Worm (Caenorhabditis elegans): ENCODE results near the gene mcu-1.

- TF ChIP-seq nhr-90 (tag; optimal IDR thresholded peaks at IDR 0.05; ENCODE audit: poor library complexity) = no peak
- no peak for TF ChIP-seq hlh-17 (GFP tag; optimal IDR thresholded peaks at IDR 0.05; ENCODE audit: borderline replicate concordance)
- no peak for TF ChIP-seq nhr-237 (tag; optimal IDR thresholded peaks at IDR 0.05)
- TF ChIP-seq tbx-2 (tag; optimal IDR thresholded peaks at IDR 0.05) = peak; percentile 57
- peak; percentile 9 to 18 for TF ChIP-seq efl-1 (optimal IDR thresholded peaks at IDR 0.05)
- TF ChIP-seq efl-1 (GFP tag; optimal IDR thresholded peaks at IDR 0.05 in 1 of 2) = no peak
- TF ChIP-seq sptf-1 (tag; optimal IDR thresholded peaks at IDR 0.05) = no peak
- TF ChIP-seq egl-27 (tag; optimal IDR thresholded peaks at IDR 0.05) = no peak
- TF ChIP-seq unc-62 (GFP tag; optimal IDR thresholded peaks at IDR 0.05) = no peak
- TF ChIP-seq ceh-82 (tag; optimal IDR thresholded peaks at IDR 0.05) = peak; percentile 29 to 72 (median 52)
- no peak for TF ChIP-seq nhr-12 (tag; optimal IDR thresholded peaks at IDR 0.05)
- peak; percentile 63 for TF ChIP-seq fkh-10 (GFP tag; optimal IDR thresholded peaks at IDR 0.05)
- TF ChIP-seq nhr-77 (tag; optimal IDR thresholded peaks at IDR 0.05) = no peak
These were observed 13.9 kb upstream of the mcu-1 start for ce11 chrIV:5952966-5953365.
